Worm (Caenorhabditis elegans): ENCODE data around the gene K01D12.10.

DNA sequence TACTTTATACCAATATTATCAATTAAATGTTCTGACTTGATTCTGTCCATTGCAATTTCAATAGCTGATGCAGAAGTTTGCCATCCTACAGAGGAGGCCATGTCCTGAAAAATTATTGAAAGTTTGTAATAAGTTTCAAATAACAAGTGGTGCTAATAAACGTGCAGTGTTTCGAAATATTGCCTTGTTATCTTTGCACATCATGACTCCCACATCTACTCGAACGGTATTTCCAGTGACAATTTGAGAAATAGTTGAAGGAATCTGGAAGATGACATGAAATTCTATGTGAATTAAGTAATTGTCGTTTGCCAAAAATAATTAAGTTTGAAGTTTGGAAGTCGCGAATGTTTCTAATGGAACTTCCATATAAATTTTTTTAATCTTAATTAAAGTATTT, 36.6 kb upstream of the K01D12.10 start, which contains the start of gene gcy-13:
- no peak for TF ChIP-seq K11D2.4 (GFP tag; IDR thresholded peaks at IDR 0.05)
- no peak for TF ChIP-seq rpc-1 (optimal IDR thresholded peaks at IDR 0.05)
- TF ChIP-seq rpc-1 (tag; optimal IDR thresholded peaks at IDR 0.05): no peak
- TF ChIP-seq nfya-2 (GFP tag; IDR thresholded peaks at IDR 0.05): no peak
- no peak for TF ChIP-seq nhr-179 (tag; optimal IDR thresholded peaks at IDR 0.05)
- TF ChIP-seq lin-35 (GFP tag; optimal IDR thresholded peaks at IDR 0.05): no peak
- no peak for TF ChIP-seq mcd-1 (GFP tag; IDR thresholded peaks at IDR 0.05)
- no peak for TF ChIP-seq cebp-2 (GFP tag; IDR thresholded peaks at IDR 0.05)
- no peak for TF ChIP-seq unc-62 (GFP tag; optimal IDR thresholded peaks at IDR 0.05)
- no peak for TF ChIP-seq pha-4 (tag; optimal IDR thresholded peaks at IDR 0.05)

Data from whole organism, young adult.